Fruit fly (Drosophila melanogaster) whole organism, wandering third instar larva: ENCODE measurements around the gene Galphai.

Experiments used
- Abd-B ChIP-seq: fragments of >200 bp; optimal IDR thresholded peaks from 2 replicates; lab custom pipeline; 2017; ENCODE audit warnings: missing biosample characterization, missing genetic modification characterization
- Jra ChIP-seq: sonication (Bioruptor generic); optimal IDR thresholded peaks from 2 replicates; lab custom pipeline; 2016; ENCODE audit warnings: missing biosample characterization, missing genetic modification characterization

DNA sequence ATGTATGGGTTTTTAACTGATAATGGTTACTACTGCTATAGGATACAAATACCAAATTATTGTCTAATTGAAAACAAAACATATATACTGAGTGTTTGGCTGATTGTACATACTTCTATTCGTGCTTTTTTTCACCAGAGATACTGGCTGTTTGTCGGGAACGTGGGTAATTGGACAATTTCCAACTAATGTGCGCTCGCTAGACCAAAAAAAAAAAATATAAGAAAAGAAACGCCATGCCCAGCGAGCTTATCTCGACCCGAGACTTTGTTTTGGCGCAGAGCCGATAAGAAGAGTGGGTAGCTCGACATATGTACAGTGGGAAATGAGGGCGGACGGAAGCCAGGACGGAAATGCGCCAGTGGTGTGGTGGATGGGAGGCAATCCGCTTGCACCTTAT, 16.7 kb downstream of the Galphai start:
- TF ChIP-seq Abd-B (no peak), Jra (GFP tag; lab: Kevin White, UChicago) (no peak)
